Fruit fly (Drosophila melanogaster): Measurements from ENCODE around the gene CG4793.

DNA sequence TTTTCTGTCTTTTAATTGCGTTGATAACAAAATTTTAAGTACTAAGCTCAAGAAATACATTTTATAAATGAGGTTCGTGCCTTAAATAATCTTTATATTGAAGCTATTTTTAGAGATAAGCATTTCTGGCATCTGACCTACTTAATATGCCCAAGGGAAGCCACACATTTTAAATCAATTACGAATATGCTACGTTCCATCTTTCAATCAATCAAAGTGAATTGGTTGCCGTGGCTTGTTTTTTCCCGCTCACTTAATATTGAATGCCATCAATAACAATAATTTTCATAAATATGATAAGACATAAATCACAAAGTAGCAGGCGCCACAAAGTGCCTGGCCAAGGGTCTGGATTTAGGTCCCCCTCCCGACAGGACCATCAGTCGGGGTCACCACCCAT lies 12.9 kb downstream of the CG4793 start:
- TF ChIP-seq rgr (GFP tag; optimal IDR thresholded peaks at IDR 0.05): no peak
- no peak for TF ChIP-seq GATAd (GFP tag; optimal IDR thresholded peaks at IDR 0.05)
- no peak for TF ChIP-seq pan (optimal IDR thresholded peaks at IDR 0.05)
- no peak for TF ChIP-seq dmrt93B (GFP tag; optimal IDR thresholded peaks at IDR 0.05)
- no peak for TF ChIP-seq Hr83 (GFP tag; optimal IDR thresholded peaks at IDR 0.05; ENCODE audit: poor library complexity, severe bottlenecking)
- no peak for TF ChIP-seq tai (GFP tag; optimal IDR thresholded peaks at IDR 0.05)
- TF ChIP-seq fru (GFP tag; optimal IDR thresholded peaks at IDR 0.05): no peak
- no peak for TF ChIP-seq dl (GFP tag; optimal IDR thresholded peaks at IDR 0.05; ENCODE audit: insufficient read depth in 1 of 2, partially characterized antibody in 2 of 2)
- no peak for TF ChIP-seq lola (GFP tag; optimal IDR thresholded peaks at IDR 0.05)
- TF ChIP-seq psq (GFP tag; optimal IDR thresholded peaks at IDR 0.05): no peak
- TF ChIP-seq CG9705 (GFP tag; optimal IDR thresholded peaks at IDR 0.05): no peak
- TF ChIP-seq Sp1 (GFP tag; optimal IDR thresholded peaks at IDR 0.05): no peak

Measured in whole organism, wandering third instar larva.